Worm (Caenorhabditis elegans): Measurements from ENCODE around the gene F52H2.15.
A peak's percentile ranks its signal among the peaks of the same experiment; 100 is the strongest.

The F52H2.15 gene

ce11 chrX:2549322-2549721, 15.8 kb upstream of the F52H2.15 start (continued):
- TF ChIP-seq jun-1 (tag; optimal IDR thresholded peaks at IDR 0.05): peak; percentile 58
- peak; percentile 26 for TF ChIP-seq zfp-2 (tag; optimal IDR thresholded peaks at IDR 0.05)
- TF ChIP-seq daf-19 (GFP tag; conservative IDR thresholded peaks at IDR 0.05): peak; percentile 79
- peak; percentile 89 for TF ChIP-seq mep-1 (tag; optimal IDR thresholded peaks at IDR 0.05)
- peak; percentile 91 for TF ChIP-seq lin-1 (GFP tag; IDR thresholded peaks at IDR 0.05)
- TF ChIP-seq zip-2 (tag; optimal IDR thresholded peaks at IDR 0.05): peak; percentile 57
- peak; percentile 18; the same call in 1 of the 2 replicates for TF ChIP-seq php-3 (GFP tag; IDR thresholded peaks at IDR 0.05)
- peak; percentile 73 for TF ChIP-seq arid-1 (GFP tag; conservative IDR thresholded peaks at IDR 0.05)
- peak; percentile 6 for TF ChIP-seq dpl-1 (GFP tag; optimal IDR thresholded peaks at IDR 0.05)
- TF ChIP-seq daf-8 (GFP tag; IDR thresholded peaks at IDR 0.05): no peak
- no peak for TF ChIP-seq nhr-76 (tag; optimal IDR thresholded peaks at IDR 0.05)
- peak; percentile 33 for TF ChIP-seq ztf-7 (tag; optimal IDR thresholded peaks at IDR 0.05)
- TF ChIP-seq nhr-111 (GFP tag; optimal IDR thresholded peaks at IDR 0.05): peak; percentile 11
- TF ChIP-seq hlh-30 (tag; optimal IDR thresholded peaks at IDR 0.05; ENCODE audit: insufficient read depth): peak; percentile 75
- peak; percentile 46; the same call in 1 of the 2 replicates for TF ChIP-seq Y105C5A.15 (GFP tag; IDR thresholded peaks at IDR 0.05)
- 0 out of 2 replicates have a peak, but pooled peaks have one; percentile 64 for TF ChIP-seq zip-11 (GFP tag; IDR thresholded peaks at IDR 0.05)
- TF ChIP-seq vab-7 (GFP tag; IDR thresholded peaks at IDR 0.05): peak; percentile 87
- peak; percentile 59 for TF ChIP-seq nhr-48 (tag; optimal IDR thresholded peaks at IDR 0.05)
- TF ChIP-seq attf-4 (tag; optimal IDR thresholded peaks at IDR 0.05): no peak
- TF ChIP-seq rbr-2 (tag; optimal IDR thresholded peaks at IDR 0.05): peak; percentile 69
- peak; percentile 77 for TF ChIP-seq Y48G9A.11 (GFP tag; IDR thresholded peaks at IDR 0.05)
- TF ChIP-seq fkh-10 (GFP tag; optimal IDR thresholded peaks at IDR 0.05): peak; percentile 49
- TF ChIP-seq hmg-1.1 (GFP tag; IDR thresholded peaks at IDR 0.05): peak; percentile 94
- TF ChIP-seq lin-15B (tag; optimal IDR thresholded peaks at IDR 0.05): no peak
- TF ChIP-seq F10B5.3 (tag; optimal IDR thresholded peaks at IDR 0.05): peak; percentile 61
- TF ChIP-seq unc-39 (tag; optimal IDR thresholded peaks at IDR 0.05): no peak
- TF ChIP-seq ZK546.5 (tag; optimal IDR thresholded peaks at IDR 0.05): no peak
- no peak for TF ChIP-seq snpc-4 (tag; optimal IDR thresholded peaks at IDR 0.05)
- no peak for TF ChIP-seq daf-12 (tag; optimal IDR thresholded peaks at IDR 0.05)
- peak; percentile 77; the same call in 1 of the 2 replicates for TF ChIP-seq F26F4.8 (GFP tag; conservative IDR thresholded peaks at IDR 0.05)
- peak; percentile 90 for TF ChIP-seq snpc-1.2 (GFP tag; IDR thresholded peaks at IDR 0.05)
- TF ChIP-seq dve-1 (tag; optimal IDR thresholded peaks at IDR 0.05; ENCODE audit: insufficient read depth): peak; percentile 69
- no peak for TF ChIP-seq ces-1 (GFP tag; optimal IDR thresholded peaks at IDR 0.05)
- TF ChIP-seq egl-43 (GFP tag; IDR thresholded peaks at IDR 0.05): peak; percentile 92
- TF ChIP-seq lin-29 (GFP tag; IDR thresholded peaks at IDR 0.05): no peak; the same call in 1 of the 2 replicates
- TF ChIP-seq lim-7 (GFP tag; IDR thresholded peaks at IDR 0.05): peak; percentile 81
- 0 out of 2 replicates have a peak, but pooled peaks have one; percentile 72 for TF ChIP-seq Y75B8A.6 (GFP tag; IDR thresholded peaks at IDR 0.05)
- TF ChIP-seq pha-4 (GFP tag; IDR thresholded peaks at IDR 0.05): peak; percentile 81
- TF ChIP-seq pha-4 (tag; optimal IDR thresholded peaks at IDR 0.05): no peak
- TF ChIP-seq lir-3 (tag; optimal IDR thresholded peaks at IDR 0.05): peak; percentile 74
- TF ChIP-seq Y5F2A.4 (GFP tag; optimal IDR thresholded peaks at IDR 0.05): peak; percentile 45
- peak; percentile 79 for TF ChIP-seq nhr-42 (GFP tag; IDR thresholded peaks at IDR 0.05)
- TF ChIP-seq F49E8.2 (tag; optimal IDR thresholded peaks at IDR 0.05; ENCODE audit: borderline replicate concordance): peak; percentile 41
- TF ChIP-seq R02D3.7 (tag; optimal IDR thresholded peaks at IDR 0.05): no peak
- TF ChIP-seq ceh-32 (tag; optimal IDR thresholded peaks at IDR 0.05; ENCODE audit: poor library complexity): peak; percentile 68
- TF ChIP-seq cey-2 (tag; optimal IDR thresholded peaks at IDR 0.05; ENCODE audit: borderline replicate concordance, insufficient read depth): no peak
- TF ChIP-seq tag-97 (GFP tag; IDR thresholded peaks at IDR 0.05): no peak
- peak in 1 of 2 experiments; percentile 85 for TF ChIP-seq unc-62 (GFP tag; optimal IDR thresholded peaks at IDR 0.05 in 1 of 2)
- TF ChIP-seq unc-62 (tag; optimal IDR thresholded peaks at IDR 0.05): no peak
- peak; percentile 57 for TF ChIP-seq aly-2 (tag; optimal IDR thresholded peaks at IDR 0.05)
- TF ChIP-seq T26A8.4 (GFP tag; IDR thresholded peaks at IDR 0.05): peak; percentile 80
- TF ChIP-seq egl-27 (tag; optimal IDR thresholded peaks at IDR 0.05): no peak
